Fruit fly (Drosophila melanogaster) whole organism, prepupa: ENCODE data around the gene CG4325.

Source experiments
- Blimp-1 ChIP-seq: fragments of 200-800 bp; sonication (Bioruptor generic); optimal IDR thresholded peaks from 3 replicates; lab custom pipeline; 2017; ENCODE audit warnings: missing biosample characterization, missing genetic modification characterization, mild to moderate bottlenecking, moderate library complexity, missing genetic modification reagents
- CG10631 ChIP-seq: fragments of 200-800 bp; sonication (Bioruptor generic); optimal IDR thresholded peaks from 2 replicates; lab custom pipeline; 2016; ENCODE audit warnings: missing biosample characterization, missing genetic modification characterization
- CG10669 ChIP-seq: fragments of 200-800 bp; sonication (Bioruptor generic); optimal IDR thresholded peaks from 3 replicates; lab custom pipeline; 2018; ENCODE audit warnings: missing biosample characterization, mild to moderate bottlenecking, missing genetic modification characterization, moderate library complexity
- CG11294 ChIP-seq: fragments of 200-800 bp; sonication (Bioruptor generic); IDR thresholded peaks from 2 replicates; pipeline ENCODE4 v1.3.6; 2022; ENCODE audit warnings: missing biosample characterization, missing genetic modification characterization
- CG11902 ChIP-seq: fragments of 200-800 bp; sonication (Bioruptor generic); optimal IDR thresholded peaks from 3 replicates; lab custom pipeline; 2016; ENCODE audit warnings: missing biosample characterization, missing genetic modification characterization
- CG1621 ChIP-seq: fragments of 200-800 bp; sonication (Bioruptor generic); optimal IDR thresholded peaks from 3 replicates; lab custom pipeline; 2018; ENCODE audit warnings: missing biosample characterization, mild to moderate bottlenecking, missing genetic modification characterization
- CG3032 ChIP-seq: fragments of 200-800 bp; optimal IDR thresholded peaks from 2 replicates; lab custom pipeline; 2019; ENCODE audit warnings: missing biosample characterization, mild to moderate bottlenecking, missing genetic modification characterization, moderate library complexity
- CG31627 ChIP-seq: fragments of 200-800 bp; sonication (Bioruptor generic); optimal IDR thresholded peaks from 3 replicates; lab custom pipeline; 2016; ENCODE audit warnings: missing biosample characterization, missing genetic modification characterization
- CG34406 ChIP-seq: fragments of 200-800 bp; sonication (Bioruptor generic); optimal IDR thresholded peaks from 3 replicates; lab custom pipeline; 2016; ENCODE audit warnings: missing biosample characterization, missing genetic modification characterization
- CG4318 ChIP-seq: fragments of 200-800 bp; sonication (Bioruptor generic); optimal IDR thresholded peaks from 3 replicates; lab custom pipeline; 2017; ENCODE audit warnings: missing biosample characterization, mild to moderate bottlenecking, missing genetic modification characterization
- CG6163 ChIP-seq: fragments of 200-800 bp; sonication (Bioruptor generic); IDR thresholded peaks from 3 replicates; pipeline ENCODE4 v1.3.6; 2022; ENCODE audit warnings: missing biosample characterization, missing genetic modification characterization
- CG6276 ChIP-seq: fragments of 200-800 bp; sonication (Bioruptor generic); optimal IDR thresholded peaks from 2 replicates; lab custom pipeline; 2017; ENCODE audit warnings: missing biosample characterization, mild to moderate bottlenecking, missing genetic modification characterization
- CG6792 ChIP-seq: fragments of 200-800 bp; sonication (Bioruptor generic); optimal IDR thresholded peaks from 3 replicates; lab custom pipeline; 2016; ENCODE audit warnings: missing biosample characterization, missing genetic modification characterization
- CG6808 ChIP-seq: fragments of 200-800 bp; sonication (Bioruptor generic); optimal IDR thresholded peaks from 3 replicates; lab custom pipeline; 2017; ENCODE audit warnings: missing biosample characterization, missing genetic modification characterization, mild to moderate bottlenecking, moderate library complexity, missing genetic modification reagents
- CG6854 ChIP-seq: fragments of 200-800 bp; sonication (Bioruptor generic); optimal IDR thresholded peaks from 2 replicates; lab custom pipeline; 2017; ENCODE audit warnings: missing biosample characterization, mild to moderate bottlenecking, missing genetic modification characterization
- CG7368 ChIP-seq: fragments of 200-800 bp; sonication (Bioruptor generic); optimal IDR thresholded peaks from 3 replicates; lab custom pipeline; 2016; ENCODE audit warnings: missing biosample characterization, missing genetic modification characterization
- CG8119 ChIP-seq: fragments of 200-800 bp; sonication (Bioruptor generic); IDR thresholded peaks from 3 replicates; pipeline ENCODE4 v1.3.6; 2022; ENCODE audit warnings: missing biosample characterization, missing genetic modification characterization
- CG8319 ChIP-seq: fragments of 200-800 bp; sonication (Bioruptor generic); optimal IDR thresholded peaks from 3 replicates; lab custom pipeline; 2016; ENCODE audit warnings: missing biosample characterization, missing genetic modification characterization
- CG9139 ChIP-seq: fragments of 200-800 bp; sonication (Bioruptor generic); optimal IDR thresholded peaks from 3 replicates; lab custom pipeline; 2017; ENCODE audit warnings: missing biosample characterization, mild to moderate bottlenecking, missing genetic modification characterization
- Eip78C ChIP-seq: fragments of 200-800 bp; sonication (Bioruptor generic); peaks from one replicate; lab custom pipeline; 2016; ENCODE audit warnings: missing biosample characterization, missing genetic modification characterization
- Eip93F ChIP-seq: fragments of 200-800 bp; sonication (Bioruptor generic); optimal IDR thresholded peaks from 2 replicates; lab custom pipeline; 2016; ENCODE audit warnings: missing biosample characterization, mild to moderate bottlenecking, missing genetic modification characterization
- Ets96B ChIP-seq: fragments of 200-800 bp; optimal IDR thresholded peaks from 2 replicates; lab custom pipeline; 2019; ENCODE audit warnings: missing biosample characterization, mild to moderate bottlenecking, missing genetic modification characterization, moderate library complexity
- Hr38 ChIP-seq: sonication (Bioruptor generic); optimal IDR thresholded peaks from 2 replicates; lab custom pipeline; 2016; ENCODE audit warnings: missing biosample characterization, missing genetic modification characterization
- Hr39 ChIP-seq: fragments of 200-800 bp; sonication (Bioruptor generic); optimal IDR thresholded peaks from 2 replicates; lab custom pipeline; 2016; ENCODE audit warnings: missing biosample characterization, missing genetic modification characterization
- Hr4 ChIP-seq: fragments of 200-800 bp; sonication (Bioruptor generic); optimal IDR thresholded peaks from 3 replicates; lab custom pipeline; 2016; ENCODE audit warnings: missing biosample characterization, missing genetic modification characterization
- Met ChIP-seq: fragments of 200-800 bp; sonication (Bioruptor generic); optimal IDR thresholded peaks from 3 replicates; lab custom pipeline; 2016; ENCODE audit warnings: missing biosample characterization, missing genetic modification characterization
- OdsH ChIP-seq: fragments of 200-800 bp; sonication (Bioruptor generic); optimal IDR thresholded peaks from 3 replicates; lab custom pipeline; 2016; ENCODE audit warnings: missing biosample characterization, missing genetic modification characterization
- Smox ChIP-seq: fragments of 200-800 bp; sonication (Bioruptor generic); optimal IDR thresholded peaks from 3 replicates; lab custom pipeline; 2016; ENCODE audit warnings: missing biosample characterization, missing genetic modification characterization
- Sox102F ChIP-seq: fragments of 200-800 bp; sonication (Bioruptor generic); optimal IDR thresholded peaks from 2 replicates; lab custom pipeline; 2016; ENCODE audit warnings: missing biosample characterization, mild to moderate bottlenecking, missing genetic modification characterization
- achi ChIP-seq: fragments of 200-800 bp; sonication (Bioruptor generic); optimal IDR thresholded peaks from 3 replicates; lab custom pipeline; 2016; ENCODE audit warnings: missing biosample characterization, missing genetic modification characterization
- acj6 ChIP-seq: fragments of 200-800 bp; sonication (Bioruptor generic); optimal IDR thresholded peaks from 3 replicates; lab custom pipeline; 2016; ENCODE audit warnings: missing biosample characterization, missing genetic modification characterization
- cyc ChIP-seq: fragments of 200-800 bp; sonication (Bioruptor generic); optimal IDR thresholded peaks from 3 replicates; lab custom pipeline; 2016; ENCODE audit warnings: missing biosample characterization, missing genetic modification characterization
- dac ChIP-seq: fragments of 200-800 bp; sonication (Bioruptor generic); optimal IDR thresholded peaks from 2 replicates; lab custom pipeline; 2017; ENCODE audit warnings: missing biosample characterization, mild to moderate bottlenecking, missing genetic modification characterization
- dsx ChIP-seq: fragments of 200-800 bp; optimal IDR thresholded peaks from 3 replicates; lab custom pipeline; 2019; ENCODE audit warnings: missing biosample characterization, mild to moderate bottlenecking, missing genetic modification characterization, moderate library complexity; ENCODE audit not compliant: poor library complexity, severe bottlenecking
- eg ChIP-seq: fragments of 200-800 bp; sonication (Bioruptor generic); IDR thresholded peaks from 3 replicates; pipeline ENCODE4 v1.3.6; 2022; ENCODE audit warnings: missing biosample characterization, missing genetic modification characterization
- esn ChIP-seq: fragments of 200-800 bp; sonication (Bioruptor generic); optimal IDR thresholded peaks from 2 replicates; lab custom pipeline; 2016; ENCODE audit warnings: missing biosample characterization, mild to moderate bottlenecking, missing genetic modification characterization, moderate library complexity
- fd85E ChIP-seq: fragments of 200-800 bp; sonication (Bioruptor generic); optimal IDR thresholded peaks from 3 replicates; lab custom pipeline; 2016; ENCODE audit warnings: missing biosample characterization, missing genetic modification characterization
- fkh ChIP-seq: fragments of 200-800 bp; sonication (Bioruptor generic); optimal IDR thresholded peaks from 3 replicates; lab custom pipeline; 2017; ENCODE audit warnings: missing biosample characterization, mild to moderate bottlenecking, missing genetic modification characterization, moderate library complexity
- lz ChIP-seq: fragments of 200-800 bp; sonication (Bioruptor generic); optimal IDR thresholded peaks from 3 replicates; lab custom pipeline; 2016; ENCODE audit warnings: missing biosample characterization, missing genetic modification characterization
- net ChIP-seq: fragments of 200-800 bp; sonication (Bioruptor generic); optimal IDR thresholded peaks from 3 replicates; lab custom pipeline; 2016; ENCODE audit warnings: missing biosample characterization, missing genetic modification characterization
- salr ChIP-seq, 2 experiments: fragments of 200-800 bp; sonication (Bioruptor generic); optimal IDR thresholded peaks; 3 replicates each; lab custom pipeline; 2016 to 2018; ENCODE audit warnings: missing biosample characterization in 2 of 2, missing genetic modification characterization in 2 of 2, mild to moderate bottlenecking in 1 of 2
- spab ChIP-seq: fragments of 200-800 bp; sonication (Bioruptor generic); optimal IDR thresholded peaks from 2 replicates; lab custom pipeline; 2017; ENCODE audit warnings: missing biosample characterization, mild to moderate bottlenecking, missing genetic modification characterization, missing genetic modification reagents
- ss ChIP-seq, 2 experiments: fragments of 200-800 bp; sonication (Bioruptor generic); optimal IDR thresholded peaks; 2 replicates in 1 of 2; 3 replicates in 1 of 2; lab custom pipeline; 2017 to 2018; ENCODE audit warnings: mild to moderate bottlenecking in 2 of 2, missing biosample characterization in 2 of 2, missing genetic modification characterization in 2 of 2, moderate library complexity in 1 of 2
- topi ChIP-seq: fragments of 200-800 bp; sonication (Bioruptor generic); optimal IDR thresholded peaks from 3 replicates; lab custom pipeline; 2016; ENCODE audit warnings: missing biosample characterization, missing genetic modification characterization
- vri ChIP-seq: fragments of 200-800 bp; sonication (Bioruptor generic); optimal IDR thresholded peaks from 3 replicates; lab custom pipeline; 2016; ENCODE audit warnings: missing biosample characterization, mild to moderate bottlenecking, missing genetic modification characterization

Gene CG4325

dm6 chrX:2083109-2083508 lies 39.5 kb upstream of the CG4325 start (continued):
- TF ChIP-seq CG11294 (GFP tag; lab: Robert Waterston, UW) (peak; percentile 85), CG9139 (GFP tag; lab: Kevin White, UChicago) (peak; percentile 54), Eip78C (peak; percentile 97), Sox102F (GFP tag; lab: Kevin White, UChicago) (peak; percentile 81), CG11902 (GFP tag; lab: Kevin White, UChicago) (peak; percentile 79), Hr38 (GFP tag; lab: Kevin White, UChicago) (peak; percentile 67), fd85E (GFP tag; lab: Kevin White, UChicago) (no peak), CG4318 (GFP tag; lab: Kevin White, UChicago) (no peak), topi (GFP tag; lab: Kevin White, UChicago) (peak; percentile 88), Hr4 (GFP tag; lab: Kevin White, UChicago) (peak; percentile 90), OdsH (GFP tag; lab: Kevin White, UChicago) (peak; percentile 89), CG8119 (GFP tag; lab: Robert Waterston, UW) (peak; percentile 90), CG6854 (GFP tag; lab: Kevin White, UChicago) (no peak), Met (GFP tag; lab: Kevin White, UChicago) (peak; percentile 79), dsx (peak; percentile 86), eg (peak; percentile 95), Eip93F (GFP tag; lab: Kevin White, UChicago) (no peak), cyc (GFP tag; lab: Kevin White, UChicago) (peak; percentile 87), CG8319 (GFP tag; lab: Kevin White, UChicago) (peak; percentile 74), fkh (GFP tag; lab: Kevin White, UChicago) (no peak), CG6276 (GFP tag; lab: Kevin White, UChicago) (peak; percentile 85), Hr39 (peak; percentile 93), CG3032 (peak; percentile 88), spab (GFP tag; lab: Kevin White, UChicago) (peak; percentile 81), CG6808 (GFP tag; lab: Kevin White, UChicago) (peak; percentile 80), achi (GFP tag; lab: Kevin White, UChicago) (peak; percentile 82)

- TF ChIP-seq CG8119 (GFP tag; lab: Robert Waterston, UW) (no peak), CG3032 (no peak), achi (GFP tag; lab: Kevin White, UChicago) (no peak), CG6854 (GFP tag; lab: Kevin White, UChicago) (no peak), CG1621 (tag; lab: Kevin White, UChicago) (no peak), eg (no peak)
These were observed 38.3 kb upstream of the CG4325 start for dm6 chrX:2081848-2082365.

dm6 chrX:2080367-2080927 lies 36.8 kb upstream of the CG4325 start, which contains the start of the genes CG16903 and Unc-76:
Gene CG16903 (minus strand): TSS chrX:2080405.
Gene Unc-76 (plus strand): TSS chrX:2080610.
- TF ChIP-seq CG6792 (no peak), CG8119 (GFP tag; lab: Robert Waterston, UW) (peak; percentile 34; the same call in 1 of the 3 replicates), achi (GFP tag; lab: Kevin White, UChicago) (no peak), cyc (GFP tag; lab: Kevin White, UChicago) (no peak), Smox (GFP tag; lab: Kevin White, UChicago) (no peak), lz (GFP tag; lab: Kevin White, UChicago) (peak; percentile 21), CG9139 (GFP tag; lab: Kevin White, UChicago) (no peak), CG6276 (GFP tag; lab: Kevin White, UChicago) (no peak), CG6163 (GFP tag; lab: Robert Waterston, UW) (0 out of 3 replicates have a peak, but pooled peaks have one; percentile 26), CG10669 (no peak), Blimp-1 (no peak), net (GFP tag; lab: Kevin White, UChicago) (no peak), Eip78C (peak; percentile 83), ss (GFP tag; optimal IDR thresholded peaks at IDR 0.05; lab: Kevin White, UChicago) (peak; percentile 41 to 54), CG4318 (GFP tag; lab: Kevin White, UChicago) (no peak), Hr38 (GFP tag; lab: Kevin White, UChicago) (no peak), vri (peak; percentile 51), Ets96B (tag; lab: Kevin White, UChicago) (peak; percentile 28), spab (GFP tag; lab: Kevin White, UChicago) (no peak), CG10631 (GFP tag; lab: Kevin White, UChicago) (no peak), CG7368 (GFP tag; lab: Kevin White, UChicago) (no peak), esn (GFP tag; lab: Kevin White, UChicago) (peak; percentile 17), dac (no peak), CG11294 (GFP tag; lab: Robert Waterston, UW) (no peak), CG3032 (peak; percentile 27), CG34406 (GFP tag; lab: Kevin White, UChicago) (no peak), acj6 (GFP tag; lab: Kevin White, UChicago) (no peak), salr (GFP tag; optimal IDR thresholded peaks at IDR 0.05; lab: Kevin White, UChicago) (peak in 1 of 2 experiments; percentile 2), CG31627 (no peak)
